Fruit fly (Drosophila melanogaster): ENCODE data around the gene CG32407.

DNA sequence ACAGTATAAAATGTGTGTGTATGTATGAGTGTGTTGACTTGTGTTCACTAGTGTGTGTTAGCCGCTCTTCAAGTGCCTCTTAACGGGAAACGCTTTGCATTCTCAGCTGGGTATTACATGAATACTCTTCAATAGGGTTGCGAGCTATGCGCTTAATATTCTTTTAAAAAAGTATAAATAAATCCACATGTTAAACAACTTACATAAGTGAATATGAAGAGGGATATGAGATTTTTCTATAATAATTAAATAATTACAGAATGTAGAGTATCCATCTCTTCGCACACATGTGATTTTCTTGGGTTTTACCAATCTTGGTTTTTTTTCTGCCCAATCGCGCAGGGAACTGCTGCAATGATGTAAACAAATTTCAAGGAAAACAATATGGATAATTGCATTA is 23.7 kb downstream of the CG32407 start:
- TF ChIP-seq ssp (GFP tag; IDR thresholded peaks at IDR 0.05), result no peak
- no peak for TF ChIP-seq repo (GFP tag; optimal IDR thresholded peaks at IDR 0.05)
- TF ChIP-seq usp (GFP tag; optimal IDR thresholded peaks at IDR 0.05), result no peak
- TF ChIP-seq CG12071 (GFP tag; optimal IDR thresholded peaks at IDR 0.05), result no peak
- TF ChIP-seq Hmr (GFP tag; optimal IDR thresholded peaks at IDR 0.05), result no peak

Data from whole organism, embryonic.